Fruit fly (Drosophila melanogaster) whole organism, embryonic: ENCODE measurements around the gene Rbcn-3B.

Experiments
- Ada2b ChIP-seq: fragments of 200-800 bp; sonication (Bioruptor generic); IDR thresholded peaks from 2 replicates; pipeline ENCODE4 v1.3.6; 2022; ENCODE audit warnings: missing biosample characterization, missing genetic modification characterization
- CG10366 ChIP-seq: fragments of 200-800 bp; sonication (Bioruptor generic); IDR thresholded peaks from 2 replicates; pipeline ENCODE4 v1.3.6; 2022; ENCODE audit warnings: missing biosample characterization, missing genetic modification characterization
- CG12744 ChIP-seq: fragments of 200-800 bp; sonication (Bioruptor generic); optimal IDR thresholded peaks from 2 replicates; lab custom pipeline; 2016; ENCODE audit warnings: missing biosample characterization, missing genetic modification characterization
- CG13123 ChIP-seq: fragments of 200-800 bp; sonication (Bioruptor generic); optimal IDR thresholded peaks from 2 replicates; lab custom pipeline; 2016; ENCODE audit warnings: missing biosample characterization, missing genetic modification characterization
- CG14441 ChIP-seq: fragments of 200-800 bp; sonication (Bioruptor generic); IDR thresholded peaks from 2 replicates; pipeline ENCODE4 v1.3.6; 2022; ENCODE audit warnings: missing biosample characterization, missing genetic modification characterization
- CG16779 ChIP-seq: fragments of 200-800 bp; sonication (Bioruptor generic); IDR thresholded peaks from 2 replicates; pipeline ENCODE4 v1.3.6; 2022; ENCODE audit warnings: missing biosample characterization, missing genetic modification characterization
- CG17802 ChIP-seq: fragments of 200-800 bp; sonication (Bioruptor generic); optimal IDR thresholded peaks from 2 replicates; lab custom pipeline; 2018; ENCODE audit warnings: missing biosample characterization, mild to moderate bottlenecking, missing genetic modification characterization, moderate library complexity
- CG17829 ChIP-seq: fragments of 200-800 bp; optimal IDR thresholded peaks from 2 replicates; lab custom pipeline; 2019; ENCODE audit warnings: missing biosample characterization, mild to moderate bottlenecking, missing genetic modification characterization, moderate library complexity
- CG18262 ChIP-seq: fragments of 200-800 bp; optimal IDR thresholded peaks from 3 replicates; lab custom pipeline; 2019; ENCODE audit warnings: missing biosample characterization, mild to moderate bottlenecking, missing genetic modification characterization, moderate library complexity
- CG31388 ChIP-seq: fragments of 200-800 bp; sonication (Bioruptor generic); optimal IDR thresholded peaks from 2 replicates; lab custom pipeline; 2016; ENCODE audit warnings: missing biosample characterization, missing genetic modification characterization
- CG3847 ChIP-seq: fragments of 200-800 bp; sonication (Bioruptor generic); IDR thresholded peaks from 2 replicates; pipeline ENCODE4 v1.3.6; 2022; ENCODE audit warnings: missing biosample characterization, missing genetic modification characterization
- CG5180 ChIP-seq: fragments of 200-800 bp; sonication (Bioruptor generic); optimal IDR thresholded peaks from 3 replicates; lab custom pipeline; 2017; ENCODE audit warnings: missing biosample characterization, missing genetic modification characterization, mild to moderate bottlenecking, moderate library complexity, missing genetic modification reagents
- CG7357 ChIP-seq: fragments of 200-800 bp; sonication (Bioruptor generic); IDR thresholded peaks from 3 replicates; pipeline ENCODE4 v1.3.6; 2022; ENCODE audit warnings: missing biosample characterization, missing genetic modification characterization
- CG7372 ChIP-seq: fragments of 200-800 bp; sonication (Bioruptor generic); IDR thresholded peaks from 2 replicates; pipeline ENCODE4 v1.3.6; 2022; ENCODE audit warnings: missing biosample characterization, missing genetic modification characterization
- CG7928 ChIP-seq: fragments of 200-800 bp; sonication (Bioruptor generic); optimal IDR thresholded peaks from 2 replicates; lab custom pipeline; 2017; ENCODE audit warnings: missing biosample characterization, mild to moderate bottlenecking, missing genetic modification characterization
- CHES-1-like ChIP-seq: fragments of 200-800 bp; sonication (Bioruptor generic); optimal IDR thresholded peaks from 2 replicates; lab custom pipeline; 2016; ENCODE audit warnings: missing biosample characterization, missing genetic modification characterization
- Chrac-16 ChIP-seq: fragments of 200-800 bp; sonication (Bioruptor generic); optimal IDR thresholded peaks from 3 replicates; lab custom pipeline; 2016; ENCODE audit warnings: missing biosample characterization, missing genetic modification characterization
- D19A ChIP-seq: fragments of 200-800 bp; optimal IDR thresholded peaks from 3 replicates; lab custom pipeline; 2019; ENCODE audit warnings: missing biosample characterization, mild to moderate bottlenecking, missing genetic modification characterization, moderate library complexity
- Doc2 ChIP-seq: fragments of 200-800 bp; sonication (Bioruptor generic); IDR thresholded peaks from 2 replicates; pipeline ENCODE4 v1.3.6; 2022; ENCODE audit warnings: missing biosample characterization, missing genetic modification characterization
- ERR ChIP-seq: fragments of 200-800 bp; sonication (Bioruptor generic); optimal IDR thresholded peaks from 2 replicates; lab custom pipeline; 2016; ENCODE audit warnings: missing biosample characterization, missing genetic modification characterization
- H2.0 ChIP-seq: fragments of 200-800 bp; sonication (Bioruptor generic); IDR thresholded peaks from 2 replicates; pipeline ENCODE4 v1.3.6; 2022; ENCODE audit warnings: missing biosample characterization, missing genetic modification characterization
- Hr3 ChIP-seq: fragments of 200-800 bp; sonication (Bioruptor generic); optimal IDR thresholded peaks from 3 replicates; lab custom pipeline; 2016; ENCODE audit warnings: missing biosample characterization, missing genetic modification characterization
- Hr51 ChIP-seq, 2 experiments: fragments of 200-800 bp; sonication (Bioruptor generic); optimal IDR thresholded peaks; 2 replicates in 1 of 2; 3 replicates in 1 of 2; lab custom pipeline; 2016 to 2018; ENCODE audit warnings: missing biosample characterization in 2 of 2, missing genetic modification characterization in 2 of 2, mild to moderate bottlenecking in 1 of 2, moderate library complexity in 1 of 2
- NC2α ChIP-seq: fragments of 200-800 bp; sonication (Bioruptor generic); optimal IDR thresholded peaks from 2 replicates; lab custom pipeline; 2016; ENCODE audit warnings: missing biosample characterization, missing genetic modification characterization
- Sox102F ChIP-seq: fragments of 200-800 bp; sonication (Bioruptor generic); optimal IDR thresholded peaks from 2 replicates; lab custom pipeline; 2018; ENCODE audit warnings: missing biosample characterization, mild to moderate bottlenecking, missing genetic modification characterization, moderate library complexity
- Tbp ChIP-seq: fragments of >200 bp; optimal IDR thresholded peaks from 2 replicates; lab custom pipeline; 2018; ENCODE audit warnings: missing biosample characterization, missing genetic modification characterization
- Xbp1 ChIP-seq: fragments of 200-800 bp; sonication (Bioruptor generic); optimal IDR thresholded peaks from 3 replicates; lab custom pipeline; 2016; ENCODE audit warnings: missing biosample characterization, mild to moderate bottlenecking, missing genetic modification characterization
- ab ChIP-seq: fragments of 200-800 bp; sonication (Bioruptor generic); optimal IDR thresholded peaks from 2 replicates; lab custom pipeline; 2016; ENCODE audit warnings: missing biosample characterization, missing genetic modification characterization
- bsh ChIP-seq, 2 experiments: fragments of 200-800 bp; sonication (Bioruptor generic); optimal IDR thresholded peaks; 2 replicates each; lab custom pipeline; 2017 to 2018; ENCODE audit warnings: mild to moderate bottlenecking in 2 of 2, missing biosample characterization in 2 of 2, missing genetic modification characterization in 2 of 2, moderate library complexity in 1 of 2
- cas ChIP-seq: fragments of 200-800 bp; sonication (Bioruptor generic); IDR thresholded peaks from 2 replicates; pipeline ENCODE4 v1.3.6; 2022; ENCODE audit warnings: missing biosample characterization, missing genetic modification characterization
- caup ChIP-seq: fragments of 200-800 bp; sonication (Bioruptor generic); optimal IDR thresholded peaks from 3 replicates; lab custom pipeline; 2017; ENCODE audit warnings: missing biosample characterization, mild to moderate bottlenecking, missing genetic modification characterization, moderate library complexity; ENCODE audit not compliant: severe bottlenecking
- chif ChIP-seq, 2 experiments: fragments of 200-800 bp; sonication (Bioruptor generic); optimal IDR thresholded peaks; 3 replicates each; lab custom pipeline; 2016; ENCODE audit warnings: missing biosample characterization in 2 of 2, missing genetic modification characterization in 2 of 2
- croc ChIP-seq: fragments of 200-800 bp; sonication (Bioruptor generic); conservative IDR thresholded peaks from 3 replicates; pipeline ENCODE4 v1.3.6; 2022; ENCODE audit warnings: missing biosample characterization, missing genetic modification characterization
- cwo ChIP-seq: fragments of 200-800 bp; sonication (Bioruptor generic); optimal IDR thresholded peaks from 3 replicates; lab custom pipeline; 2017; ENCODE audit warnings: missing biosample characterization, missing genetic modification characterization, mild to moderate bottlenecking, moderate library complexity, missing genetic modification reagents
- en ChIP-seq: fragments of 200-800 bp; sonication (Bioruptor generic); optimal IDR thresholded peaks from 2 replicates; lab custom pipeline; 2016; ENCODE audit warnings: missing biosample characterization, missing genetic modification characterization
- eve ChIP-seq, 2 experiments: fragments of >200 bp; optimal IDR thresholded peaks; 2 replicates each; lab custom pipeline; 2017; ENCODE audit warnings: missing biosample characterization in 2 of 2, missing genetic modification characterization in 2 of 2
- eyg ChIP-seq: fragments of 200-800 bp; sonication (Bioruptor generic); optimal IDR thresholded peaks from 3 replicates; lab custom pipeline; 2016; ENCODE audit warnings: missing biosample characterization, missing genetic modification characterization
- fu2 ChIP-seq: fragments of 200-800 bp; sonication (Bioruptor generic); optimal IDR thresholded peaks from 2 replicates; lab custom pipeline; 2016; ENCODE audit warnings: missing biosample characterization, missing genetic modification characterization
- hbn ChIP-seq: fragments of 200-800 bp; sonication (Bioruptor generic); IDR thresholded peaks from 2 replicates; pipeline ENCODE4 v1.3.6; 2022; ENCODE audit warnings: missing biosample characterization, missing genetic modification characterization; ENCODE audit not compliant: partially characterized antibody
- insv ChIP-seq, 2 experiments: fragments of 200-800 bp; sonication (Bioruptor generic); optimal IDR thresholded peaks; 3 replicates each; lab custom pipeline; 2016 to 2018; ENCODE audit warnings: missing biosample characterization in 2 of 2, missing genetic modification characterization in 2 of 2
- klu ChIP-seq: fragments of 200-800 bp; sonication (Bioruptor generic); IDR thresholded peaks from 2 replicates; pipeline ENCODE4 v1.3.6; 2022; ENCODE audit warnings: missing biosample characterization, missing genetic modification characterization
- nmo ChIP-seq: fragments of 200-800 bp; sonication (Bioruptor generic); optimal IDR thresholded peaks from 2 replicates; lab custom pipeline; 2018; ENCODE audit warnings: missing biosample characterization, mild to moderate bottlenecking, missing genetic modification characterization, moderate library complexity
- otp ChIP-seq: fragments of 200-800 bp; sonication (Bioruptor generic); IDR thresholded peaks from 3 replicates; pipeline ENCODE4, ENCODE4 v1.3.6; 2022; ENCODE audit warnings: missing biosample characterization, missing genetic modification characterization
- pnt ChIP-seq: fragments of 200-800 bp; sonication (Bioruptor generic); optimal IDR thresholded peaks from 3 replicates; lab custom pipeline; 2016; ENCODE audit warnings: missing biosample characterization, missing genetic modification characterization
- repo ChIP-seq: fragments of 200-800 bp; sonication (Bioruptor generic); optimal IDR thresholded peaks from 2 replicates; lab custom pipeline; 2016; ENCODE audit warnings: missing biosample characterization, missing genetic modification characterization
- row ChIP-seq: fragments of 200-800 bp; sonication (Bioruptor generic); IDR thresholded peaks from 3 replicates; pipeline ENCODE4 v1.3.6; 2022; ENCODE audit warnings: missing biosample characterization, missing genetic modification characterization
- so ChIP-seq: fragments of 200-800 bp; sonication (Bioruptor generic); IDR thresholded peaks from 3 replicates; pipeline ENCODE4 v1.3.6; 2022; ENCODE audit warnings: missing biosample characterization, missing genetic modification characterization
- sr ChIP-seq: fragments of 200-800 bp; sonication (Bioruptor generic); IDR thresholded peaks from 3 replicates; pipeline ENCODE4 v1.3.6; 2022; ENCODE audit warnings: missing biosample characterization, missing genetic modification characterization
- stwl ChIP-seq: fragments of 200-800 bp; sonication (Bioruptor generic); optimal IDR thresholded peaks from 3 replicates; lab custom pipeline; 2018; ENCODE audit warnings: missing biosample characterization, mild to moderate bottlenecking, missing genetic modification characterization, moderate library complexity
- sug ChIP-seq: fragments of 200-800 bp; optimal IDR thresholded peaks from 2 replicates; lab custom pipeline; 2019; ENCODE audit warnings: missing biosample characterization, mild to moderate bottlenecking, missing genetic modification characterization, moderate library complexity

Gene Rbcn-3B

DNA sequence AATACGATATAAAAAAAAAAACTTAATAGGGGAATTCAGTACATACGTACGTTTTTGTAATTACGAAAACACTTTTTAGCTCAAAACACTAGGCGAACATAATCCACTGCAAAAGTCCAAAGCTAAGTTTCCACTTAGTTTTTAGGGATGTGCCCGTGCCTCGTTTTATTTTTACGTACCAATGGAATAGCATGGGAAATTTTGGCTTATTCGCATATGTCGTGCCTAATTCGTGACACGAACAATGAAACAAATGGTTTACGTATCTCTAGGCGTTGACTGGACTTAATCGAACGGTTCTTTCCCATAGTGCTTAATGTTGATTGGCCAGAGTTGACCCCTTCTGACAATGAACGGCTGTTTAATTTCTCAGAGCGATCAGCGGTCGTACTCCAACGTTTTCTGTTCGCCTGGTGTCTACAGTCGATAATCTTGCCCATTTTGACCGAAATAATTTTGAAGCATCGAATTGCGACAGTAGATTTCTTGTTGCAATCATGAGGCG, 29.1 kb upstream of the Rbcn-3B start, which contains the start of gene CG14818 (continued):
- TF ChIP-seq CG16779 (GFP tag; lab: Robert Waterston, UW): 0 out of 2 replicates have a peak, but pooled peaks have one; percentile 45
- TF ChIP-seq repo (GFP tag; lab: Kevin White, UChicago): peak; percentile 52
- TF ChIP-seq insv (GFP tag; optimal IDR thresholded peaks at IDR 0.05; lab: Kevin White, UChicago): peak in 1 of 2 experiments; percentile 81
- TF ChIP-seq CG7928 (GFP tag; lab: Kevin White, UChicago): no peak
- no peak for TF ChIP-seq en (GFP tag; lab: Kevin White, UChicago)
- peak; percentile 63 for TF ChIP-seq fu2
- TF ChIP-seq Sox102F (GFP tag; lab: Kevin White, UChicago): no peak
- TF ChIP-seq otp (GFP tag; lab: Robert Waterston, UW): peak; percentile 56; the same call in 1 of the 3 replicates
- TF ChIP-seq CG5180: no peak
- TF ChIP-seq CHES-1-like (GFP tag; lab: Kevin White, UChicago): peak; percentile 65
- peak in 1 of 2 experiments; percentile 62 for TF ChIP-seq bsh (GFP tag; optimal IDR thresholded peaks at IDR 0.05; lab: Kevin White, UChicago)
- peak; percentile 74 for TF ChIP-seq CG14441
- TF ChIP-seq klu (GFP tag; lab: Robert Waterston, UW): no peak; the same call in 1 of the 2 replicates
- TF ChIP-seq H2.0 (GFP tag; lab: Robert Waterston, UW): peak; percentile 44; the same call in 1 of the 2 replicates
- no peak for TF ChIP-seq Doc2 (GFP tag; lab: Robert Waterston, UW)
- no peak for TF ChIP-seq sr (GFP tag; lab: Robert Waterston, UW)
- TF ChIP-seq CG7357 (GFP tag; lab: Robert Waterston, UW): peak; percentile 64; the same call in 2 of the 3 replicates
- peak; percentile 23 for TF ChIP-seq CG17802 (tag; lab: Kevin White, UChicago)
- TF ChIP-seq D19A (tag; lab: Kevin White, UChicago): peak; percentile 0
- TF ChIP-seq hbn (GFP tag; lab: Robert Waterston, UW): peak; percentile 90
- peak; percentile 51; the same call in 1 of the 2 replicates for TF ChIP-seq cas (GFP tag; lab: Robert Waterston, UW)
- peak; percentile 56 for TF ChIP-seq CG7372 (GFP tag; lab: Robert Waterston, UW)
- peak; percentile 30 to 56 for TF ChIP-seq chif (GFP tag; optimal IDR thresholded peaks at IDR 0.05; lab: Kevin White, UChicago)
- TF ChIP-seq nmo: peak; percentile 59
- peak; percentile 53 for TF ChIP-seq Chrac-16
- peak; percentile 19 for TF ChIP-seq CG18262 (tag; lab: Kevin White, UChicago)
- peak; percentile 56 for TF ChIP-seq pnt (GFP tag; lab: Kevin White, UChicago)
- peak; percentile 61 for TF ChIP-seq Xbp1 (GFP tag; lab: Kevin White, UChicago)
- TF ChIP-seq CG10366: peak; percentile 46
- TF ChIP-seq Hr3 (GFP tag; lab: Kevin White, UChicago): peak; percentile 20
- TF ChIP-seq eve (GFP tag; optimal IDR thresholded peaks at IDR 0.05; lab: Kevin White, UChicago): peak in 1 of 2 experiments; percentile 13
- TF ChIP-seq eyg (GFP tag; lab: Kevin White, UChicago): peak; percentile 19
- peak; percentile 31 for TF ChIP-seq sug (tag; lab: Kevin White, UChicago)
- peak; percentile 41 to 45 for TF ChIP-seq Hr51 (GFP tag; optimal IDR thresholded peaks at IDR 0.05; lab: Kevin White, UChicago)
- no peak for TF ChIP-seq stwl (tag; lab: Kevin White, UChicago)
- peak; percentile 53 for TF ChIP-seq ab (GFP tag; lab: Kevin White, UChicago)
- TF ChIP-seq row: peak; percentile 93
- no peak for TF ChIP-seq CG31388
- TF ChIP-seq cwo (GFP tag; lab: Kevin White, UChicago): no peak
- no peak for TF ChIP-seq CG12744 (GFP tag; lab: Kevin White, UChicago)
- no peak for TF ChIP-seq NC2α (GFP tag; lab: Kevin White, UChicago)
- peak; percentile 60 for TF ChIP-seq Ada2b
- peak; percentile 58 for TF ChIP-seq CG3847 (GFP tag; lab: Robert Waterston, UW)
- TF ChIP-seq so (GFP tag; lab: Robert Waterston, UW): 0 out of 3 replicates have a peak, but pooled peaks have one; percentile 39
- TF ChIP-seq CG13123 (GFP tag; lab: Kevin White, UChicago): no peak
- TF ChIP-seq croc (GFP tag; lab: Robert Waterston, UW): peak; percentile 29; the same call in 2 of the 3 replicates
- TF ChIP-seq Tbp (GFP tag; lab: Kevin White, UChicago): no peak
- peak; percentile 72 for TF ChIP-seq caup (GFP tag; lab: Kevin White, UChicago)
- TF ChIP-seq ERR (GFP tag; lab: Kevin White, UChicago): peak; percentile 28
- peak; percentile 31 for TF ChIP-seq CG17829 (tag; lab: Kevin White, UChicago)
